Worm (Caenorhabditis elegans): ENCODE results near the gene R05H10.3.
A peak's percentile ranks its signal among the peaks of the same experiment; 100 is the strongest.

R05H10.3 gene

ce11 chrII:14904635-14905034 is 34.9 kb downstream of the R05H10.3 start:
- TF ChIP-seq egl-27 (tag; optimal IDR thresholded peaks at IDR 0.05) (no peak), ZK546.5 (tag; optimal IDR thresholded peaks at IDR 0.05) (no peak), aly-2 (tag; optimal IDR thresholded peaks at IDR 0.05) (no peak), elt-1 (tag; optimal IDR thresholded peaks at IDR 0.05) (no peak), nhr-67 (tag; optimal IDR thresholded peaks at IDR 0.05) (no peak), R02D3.7 (tag; optimal IDR thresholded peaks at IDR 0.05) (no peak), fkh-10 (GFP tag; optimal IDR thresholded peaks at IDR 0.05) (no peak), nhr-43 (tag; optimal IDR thresholded peaks at IDR 0.05; ENCODE audit: poor library complexity, severe bottlenecking) (no peak), ztf-4 (tag; optimal IDR thresholded peaks at IDR 0.05) (no peak), ama-1 (optimal IDR thresholded peaks at IDR 0.05) (no peak), nfya-1 (tag; optimal IDR thresholded peaks at IDR 0.05; ENCODE audit: insufficient read depth) (no peak)

ce11 chrII:14907719-14908118 is 38.0 kb downstream of the R05H10.3 start:
- no peak for TF ChIP-seq skn-1 (tag; optimal IDR thresholded peaks at IDR 0.05)
- TF ChIP-seq fkh-2 (tag; optimal IDR thresholded peaks at IDR 0.05) = no peak
- no peak for TF ChIP-seq egl-5 (tag; optimal IDR thresholded peaks at IDR 0.05)
- TF ChIP-seq elt-1 (tag; optimal IDR thresholded peaks at IDR 0.05) = no peak
- TF ChIP-seq elt-3 (tag; optimal IDR thresholded peaks at IDR 0.05) = no peak
- TF ChIP-seq sea-2 (GFP tag; optimal IDR thresholded peaks at IDR 0.05) = no peak
- TF ChIP-seq ztf-4 (tag; optimal IDR thresholded peaks at IDR 0.05) = no peak
- no peak for TF ChIP-seq nhr-11 (tag; optimal IDR thresholded peaks at IDR 0.05)
- no peak for TF ChIP-seq jun-1 (tag; optimal IDR thresholded peaks at IDR 0.05)
- no peak for TF ChIP-seq nhr-25 (tag; optimal IDR thresholded peaks at IDR 0.05)
- TF ChIP-seq nhr-237 (tag; optimal IDR thresholded peaks at IDR 0.05) = no peak
- TF ChIP-seq mdl-1 (tag; optimal IDR thresholded peaks at IDR 0.05) = no peak
- TF ChIP-seq zag-1 (tag; optimal IDR thresholded peaks at IDR 0.05) = no peak
- no peak for TF ChIP-seq ceh-82 (tag; optimal IDR thresholded peaks at IDR 0.05)
- TF ChIP-seq eor-1 (tag; optimal IDR thresholded peaks at IDR 0.05) = no peak
- TF ChIP-seq ama-1 (optimal IDR thresholded peaks at IDR 0.05) = no peak
- TF ChIP-seq elt-2 (tag; optimal IDR thresholded peaks at IDR 0.05) = no peak
- no peak for TF ChIP-seq pha-4 (tag; optimal IDR thresholded peaks at IDR 0.05)

- no peak for TF ChIP-seq elt-2 (tag; optimal IDR thresholded peaks at IDR 0.05)
- no peak for TF ChIP-seq nhr-43 (tag; optimal IDR thresholded peaks at IDR 0.05; ENCODE audit: poor library complexity, severe bottlenecking)
- TF ChIP-seq mdl-1 (tag; optimal IDR thresholded peaks at IDR 0.05) = no peak
- no peak for TF ChIP-seq R02D3.7 (tag; optimal IDR thresholded peaks at IDR 0.05)
- no peak for TF ChIP-seq ZK546.5 (tag; optimal IDR thresholded peaks at IDR 0.05)
- TF ChIP-seq hmg-11 (tag; optimal IDR thresholded peaks at IDR 0.05) = no peak
- no peak for TF ChIP-seq nhr-28 (tag; optimal IDR thresholded peaks at IDR 0.05)
- TF ChIP-seq lin-39 (tag; optimal IDR thresholded peaks at IDR 0.05) = no peak
- no peak for TF ChIP-seq fos-1 (tag; optimal IDR thresholded peaks at IDR 0.05)
- TF ChIP-seq eor-1 (tag; optimal IDR thresholded peaks at IDR 0.05) = no peak
- TF ChIP-seq ceh-9 (tag; optimal IDR thresholded peaks at IDR 0.05) = no peak
- TF ChIP-seq fkh-2 (tag; optimal IDR thresholded peaks at IDR 0.05) = no peak
- no peak for TF ChIP-seq ceh-16 (tag; optimal IDR thresholded peaks at IDR 0.05)
- TF ChIP-seq daf-12 (tag; optimal IDR thresholded peaks at IDR 0.05) = no peak
- no peak for TF ChIP-seq fkh-10 (GFP tag; optimal IDR thresholded peaks at IDR 0.05)
These were observed 40.6 kb downstream of the R05H10.3 start, which contains the start of gene R03C1.1 for ce11 chrII:14910307-14910706. Gene R03C1.1, minus strand, starts transcription at chrII:14910407.

DNA sequence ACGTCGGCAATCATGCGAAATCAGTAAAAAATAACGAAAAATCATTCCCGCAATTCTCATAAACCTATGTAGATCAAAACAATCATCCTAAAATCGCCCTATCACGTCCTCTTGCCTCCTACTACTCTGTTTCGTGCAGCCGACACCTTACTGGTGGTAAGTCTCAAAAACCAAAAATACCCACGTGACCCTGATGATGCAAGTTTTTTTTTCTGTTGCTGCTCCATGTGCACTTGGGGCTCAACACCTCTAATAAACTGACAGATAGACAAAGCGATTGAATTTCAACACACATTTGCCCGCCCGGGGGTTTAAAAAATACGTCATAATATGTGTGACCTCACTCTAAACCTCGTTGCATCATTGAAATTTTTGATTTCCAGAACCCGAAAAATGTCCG is 47.1 kb downstream of the R05H10.3 start:
- TF ChIP-seq snpc-4 (tag; optimal IDR thresholded peaks at IDR 0.05) (peak; percentile 42), nhr-77 (tag; optimal IDR thresholded peaks at IDR 0.05) (no peak)

ce11 chrII:14919148-14919755 is 49.5 kb downstream of the R05H10.3 start, which contains the start of gene pde-3:
Gene pde-3, plus strand, starts transcription at chrII:14919705.
- TF ChIP-seq daf-12 (tag; optimal IDR thresholded peaks at IDR 0.05) = no peak
- no peak for TF ChIP-seq ceh-28 (tag; optimal IDR thresholded peaks at IDR 0.05)
- TF ChIP-seq elt-3 (tag; optimal IDR thresholded peaks at IDR 0.05) = no peak
- no peak for TF ChIP-seq ama-1 (optimal IDR thresholded peaks at IDR 0.05)
- TF ChIP-seq fkh-2 (tag; optimal IDR thresholded peaks at IDR 0.05) = no peak
- no peak for TF ChIP-seq aly-2 (tag; optimal IDR thresholded peaks at IDR 0.05)
- no peak for TF ChIP-seq tbx-2 (tag; optimal IDR thresholded peaks at IDR 0.05)
- TF ChIP-seq nhr-237 (tag; optimal IDR thresholded peaks at IDR 0.05) = no peak
- no peak for TF ChIP-seq lsy-12 (tag; optimal IDR thresholded peaks at IDR 0.05)
- TF ChIP-seq mdl-1 (tag; optimal IDR thresholded peaks at IDR 0.05) = no peak
- TF ChIP-seq nhr-67 (tag; optimal IDR thresholded peaks at IDR 0.05) = no peak
- no peak for TF ChIP-seq nhr-77 (tag; optimal IDR thresholded peaks at IDR 0.05)
- no peak for TF ChIP-seq ceh-16 (tag; optimal IDR thresholded peaks at IDR 0.05)
